Fruit fly (Drosophila melanogaster): ENCODE measurements around the gene twy.

Gene twy

DNA sequence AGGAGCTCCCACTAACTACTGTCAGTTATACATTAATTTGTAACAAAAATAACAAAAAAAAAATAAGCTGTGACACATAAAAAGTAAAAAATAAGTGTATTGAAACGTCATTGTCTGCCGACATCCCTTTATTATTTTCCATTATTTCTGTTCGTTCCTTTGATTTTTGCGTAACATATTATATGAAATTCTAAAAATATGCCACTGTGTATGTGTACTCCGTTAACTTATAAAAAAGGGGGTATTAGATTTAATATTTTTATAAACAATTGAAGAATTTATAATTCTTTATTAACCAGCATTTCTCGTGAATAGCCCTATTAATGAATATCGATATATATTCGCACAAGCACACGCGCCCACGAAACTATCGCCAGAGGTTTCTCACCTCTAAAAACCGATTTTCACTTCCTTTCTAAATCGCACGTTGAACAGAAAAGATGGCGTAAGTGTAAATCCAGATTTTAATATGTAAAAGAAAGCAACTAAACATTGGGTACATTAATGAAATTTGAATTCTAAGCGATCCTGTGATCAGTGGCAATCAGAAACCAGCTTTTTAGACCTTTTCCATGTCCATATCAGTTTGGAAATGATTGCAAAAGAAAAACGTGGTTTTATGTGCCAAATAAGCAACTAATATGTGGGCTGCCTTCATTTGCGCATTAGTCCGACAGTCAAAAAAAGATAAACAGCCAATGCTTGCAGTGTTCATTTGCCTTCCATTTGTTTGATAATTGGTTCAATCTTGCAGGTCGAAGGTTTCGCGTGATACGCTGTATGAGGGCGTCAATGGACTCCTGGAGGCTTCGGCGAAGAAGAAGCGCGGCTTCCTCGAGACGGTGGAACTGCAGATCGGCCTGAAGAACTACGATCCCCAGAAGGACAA, 29.6 kb upstream of the twy start, which contains the start of gene RpL10Ab (continued):
- TF ChIP-seq pan (optimal IDR thresholded peaks at IDR 0.05), result no peak
- TF ChIP-seq pan (GFP tag; optimal IDR thresholded peaks at IDR 0.05 in 1 of 2, IDR thresholded peaks at IDR 0.05 in 1 of 2), result peak in 1 of 2 experiments; percentile 64
- TF ChIP-seq zen (tag; optimal IDR thresholded peaks at IDR 0.05), result peak; percentile 70
- no peak for TF ChIP-seq CG9609 (GFP tag; optimal IDR thresholded peaks at IDR 0.05)
- TF ChIP-seq shn (GFP tag; optimal IDR thresholded peaks at IDR 0.05), result no peak
- peak; percentile 60 for TF ChIP-seq CTCF (GFP tag; optimal IDR thresholded peaks at IDR 0.05)
- TF ChIP-seq cg (GFP tag; optimal IDR thresholded peaks at IDR 0.05), result no peak
- peak; percentile 70 for TF ChIP-seq CG13287 (GFP tag; IDR thresholded peaks at IDR 0.05; ENCODE audit: partially characterized antibody)
- TF ChIP-seq CG9876 (GFP tag; optimal IDR thresholded peaks at IDR 0.05), result peak; percentile 47
- TF ChIP-seq CG17612 (GFP tag; IDR thresholded peaks at IDR 0.05), result no peak
- TF ChIP-seq tgo (GFP tag; IDR thresholded peaks at IDR 0.05), result peak; percentile 71
- TF ChIP-seq CG12299 (tag; optimal IDR thresholded peaks at IDR 0.05), result peak; percentile 2
- TF ChIP-seq ham (GFP tag; IDR thresholded peaks at IDR 0.05), result no peak
- peak; percentile 42; the same call in 2 of the 3 replicates for TF ChIP-seq zfh1 (GFP tag; IDR thresholded peaks at IDR 0.05)
- no peak; the same call in none of the 2 replicates for TF ChIP-seq CG10959 (GFP tag; IDR thresholded peaks at IDR 0.05)
- TF ChIP-seq CG11093 (GFP tag; IDR thresholded peaks at IDR 0.05), result peak; percentile 48; the same call in 1 of the 3 replicates
- peak; percentile 80 for TF ChIP-seq Vsx1 (GFP tag; optimal IDR thresholded peaks at IDR 0.05)
- peak; percentile 80 for TF ChIP-seq hb (GFP tag; IDR thresholded peaks at IDR 0.05; ENCODE audit: partially characterized antibody)
- TF ChIP-seq cad (GFP tag; optimal IDR thresholded peaks at IDR 0.05), result no peak
- TF ChIP-seq gsb-n (tag; optimal IDR thresholded peaks at IDR 0.05), result peak; percentile 56
- TF ChIP-seq lov (optimal IDR thresholded peaks at IDR 0.05), result no peak
- peak; percentile 86 for TF ChIP-seq lov (GFP tag; IDR thresholded peaks at IDR 0.05)
- no peak for TF ChIP-seq da (GFP tag; optimal IDR thresholded peaks at IDR 0.05)
- no peak for TF ChIP-seq h (optimal IDR thresholded peaks at IDR 0.05)
- peak; percentile 32 for TF ChIP-seq HLH54F (GFP tag; optimal IDR thresholded peaks at IDR 0.05)
- TF ChIP-seq TFAM (GFP tag; optimal IDR thresholded peaks at IDR 0.05), result no peak
- TF ChIP-seq insv (GFP tag; optimal IDR thresholded peaks at IDR 0.05), result no peak
- no peak for TF ChIP-seq sc (optimal IDR thresholded peaks at IDR 0.05)
- no peak for TF ChIP-seq sc (GFP tag; optimal IDR thresholded peaks at IDR 0.05)
- TF ChIP-seq gro (GFP tag; optimal IDR thresholded peaks at IDR 0.05), result peak; percentile 26
- no peak for TF ChIP-seq disco-r (GFP tag; optimal IDR thresholded peaks at IDR 0.05)
- peak; percentile 38 for TF ChIP-seq fd64A (GFP tag; optimal IDR thresholded peaks at IDR 0.05)
- peak; percentile 65 for TF ChIP-seq pfk (GFP tag; optimal IDR thresholded peaks at IDR 0.05)
- TF ChIP-seq caup (GFP tag; optimal IDR thresholded peaks at IDR 0.05; ENCODE audit: severe bottlenecking), result peak; percentile 72
- TF ChIP-seq CG12659 (GFP tag; optimal IDR thresholded peaks at IDR 0.05), result peak; percentile 47
- peak; percentile 76 for TF ChIP-seq BEAF-32 (GFP tag; optimal IDR thresholded peaks at IDR 0.05)
- TF ChIP-seq luna (GFP tag; optimal IDR thresholded peaks at IDR 0.05), result peak; percentile 24
- TF ChIP-seq Dad (GFP tag; optimal IDR thresholded peaks at IDR 0.05), result peak; percentile 50
- TF ChIP-seq ara (GFP tag; IDR thresholded peaks at IDR 0.05), result no peak
- TF ChIP-seq vnd (GFP tag; IDR thresholded peaks at IDR 0.05; ENCODE audit: partially characterized antibody), result peak; percentile 74
- TF ChIP-seq CG11696 (GFP tag; IDR thresholded peaks at IDR 0.05), result no peak
- peak; percentile 33 for TF ChIP-seq CG33213 (GFP tag; optimal IDR thresholded peaks at IDR 0.05)
- TF ChIP-seq gfzf (GFP tag; optimal IDR thresholded peaks at IDR 0.05), result no peak
- TF ChIP-seq gt (GFP tag; IDR thresholded peaks at IDR 0.05), result no peak
- TF ChIP-seq ro (GFP tag; IDR thresholded peaks at IDR 0.05), result no peak
- peak; percentile 49 for TF ChIP-seq CG7839 (tag; optimal IDR thresholded peaks at IDR 0.05)
- no peak for TF ChIP-seq CG3065 (GFP tag; optimal IDR thresholded peaks at IDR 0.05)
- peak; percentile 33 for TF ChIP-seq CG18011 (GFP tag; optimal IDR thresholded peaks at IDR 0.05)
- TF ChIP-seq CG8290 (GFP tag; optimal IDR thresholded peaks at IDR 0.05), result no peak
- TF ChIP-seq CG8290 (tag; optimal IDR thresholded peaks at IDR 0.05), result peak in 1 of 2 experiments; percentile 81
- peak; percentile 49; the same call in 1 of the 3 replicates for TF ChIP-seq ken (GFP tag; IDR thresholded peaks at IDR 0.05)
